Worm (Caenorhabditis elegans): ENCODE measurements around the gene K08D10.11.

DNA sequence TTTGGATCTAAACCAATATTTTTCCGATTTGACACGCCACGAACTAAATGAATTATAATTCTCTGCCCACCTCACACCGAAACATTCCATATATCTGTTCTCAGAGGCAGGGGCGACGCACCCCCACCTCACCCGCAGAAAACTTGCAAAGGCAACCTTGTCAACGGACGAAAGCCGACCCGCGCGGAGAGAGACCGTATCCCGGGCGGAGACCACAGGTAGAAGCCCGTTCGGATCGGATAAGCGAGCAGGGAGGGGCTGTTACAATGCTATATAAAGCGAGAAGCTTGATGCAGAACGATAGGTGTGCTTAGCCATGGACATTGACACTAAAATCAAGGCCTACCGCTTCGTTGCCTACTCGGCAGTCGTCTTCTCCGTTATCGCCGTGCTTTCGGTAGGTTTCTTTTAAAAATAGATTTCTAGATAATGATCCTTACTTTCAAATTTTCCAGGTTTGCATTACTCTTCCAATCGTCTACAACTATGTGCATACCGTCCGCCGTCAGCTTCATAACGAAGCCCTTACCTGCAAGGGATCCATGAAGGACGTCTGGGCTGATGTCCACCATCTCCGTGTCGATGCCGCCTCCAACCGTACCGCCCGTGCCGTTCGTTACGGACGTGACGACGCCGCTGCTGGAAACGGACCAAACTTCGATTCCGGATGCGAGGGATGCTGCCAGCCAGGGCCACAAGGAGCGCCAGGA lies 49.5 kb upstream of the K08D10.11 start, which contains the start of the genes zipt-2.2 and dpy-13:
- TF ChIP-seq W03F9.2 (tag; optimal IDR thresholded peaks at IDR 0.05) (no peak), him-1 (tag; optimal IDR thresholded peaks at IDR 0.05) (no peak)
